Fruit fly (Drosophila melanogaster) whole organism, pupa: ENCODE data around the gene Tdrd3.
A peak's percentile ranks its signal among the peaks of the same experiment; 100 is the strongest.

ENCODE experiments used
- CG12605 ChIP-seq: fragments of 200-800 bp; sonication (Bioruptor generic); IDR thresholded peaks from 2 replicates; pipeline ENCODE4 v1.3.6; 2022; ENCODE audit warnings: missing biosample characterization, missing genetic modification characterization
- CG13204 ChIP-seq: fragments of 200-800 bp; sonication (Bioruptor generic); optimal IDR thresholded peaks from 2 replicates; lab custom pipeline; 2018; ENCODE audit warnings: missing biosample characterization, mild to moderate bottlenecking, missing genetic modification characterization, moderate library complexity
- CG14655 ChIP-seq: fragments of 200-800 bp; sonication (Bioruptor generic); optimal IDR thresholded peaks from 3 replicates; lab custom pipeline; 2017; ENCODE audit warnings: mild to moderate bottlenecking, missing biosample characterization, missing genetic modification reagents, missing genetic modification characterization
- CG15710 ChIP-seq: fragments of 200-800 bp; sonication (Bioruptor generic); optimal IDR thresholded peaks from 2 replicates; lab custom pipeline; 2018; ENCODE audit warnings: missing biosample characterization, mild to moderate bottlenecking, missing genetic modification characterization, moderate library complexity
- CG17806 ChIP-seq: fragments of 200-800 bp; sonication (Bioruptor generic); optimal IDR thresholded peaks from 2 replicates; lab custom pipeline; 2018; ENCODE audit warnings: missing biosample characterization, mild to moderate bottlenecking, missing genetic modification characterization, moderate library complexity
- CG32121 ChIP-seq: fragments of 200-800 bp; sonication (Bioruptor generic); IDR thresholded peaks from 2 replicates; pipeline ENCODE4 v1.3.6; 2022; ENCODE audit warnings: missing biosample characterization, missing genetic modification characterization
- EcR ChIP-seq: fragments of 200-800 bp; sonication (Bioruptor generic); optimal IDR thresholded peaks from 3 replicates; lab custom pipeline; 2019; ENCODE audit warnings: missing biosample characterization, missing genetic modification characterization, mild to moderate bottlenecking, moderate library complexity, missing genetic modification reagents
- Ets98B ChIP-seq: fragments of 200-800 bp; sonication (Bioruptor generic); IDR thresholded peaks from 2 replicates; pipeline ENCODE4 v1.3.6; 2022; ENCODE audit warnings: missing biosample characterization, missing genetic modification characterization
- Snoo ChIP-seq: fragments of 200-800 bp; sonication (Bioruptor generic); optimal IDR thresholded peaks from 3 replicates; lab custom pipeline; 2017; ENCODE audit warnings: missing biosample characterization, mild to moderate bottlenecking, missing genetic modification characterization, inconsistent platforms
- fd96Ca ChIP-seq: fragments of 200-800 bp; sonication (Bioruptor generic); IDR thresholded peaks from 3 replicates; pipeline ENCODE4 v1.3.6; 2022; ENCODE audit warnings: missing biosample characterization, missing genetic modification characterization

dm6 chr3L:14755046-14755643 is 31.4 kb upstream of the Tdrd3 start:
- TF ChIP-seq CG32121 (GFP tag; lab: Robert Waterston, UW) (0 out of 2 replicates have a peak, but pooled peaks have one; percentile 9), CG17806 (no peak), CG14655 (no peak), CG12605 (GFP tag; lab: Robert Waterston, UW) (peak; percentile 65; the same call in 1 of the 2 replicates), EcR (GFP tag; lab: Kevin White, UChicago) (peak; percentile 84), Snoo (tag; lab: Kevin White, UChicago) (peak; percentile 6), fd96Ca (GFP tag; lab: Robert Waterston, UW) (peak; percentile 74; the same call in 1 of the 3 replicates), CG15710 (tag; lab: Kevin White, UChicago) (no peak), CG13204 (GFP tag; lab: Kevin White, UChicago) (peak; percentile 80), Ets98B (GFP tag; lab: Robert Waterston, UW) (peak; percentile 32; the same call in 1 of the 2 replicates)
